Fruit fly (Drosophila melanogaster) whole organism, prepupa: Measurements from ENCODE around the gene Prosbeta2R2.

Experiments
- Blimp-1 ChIP-seq: fragments of 200-800 bp; sonication (Bioruptor generic); optimal IDR thresholded peaks from 3 replicates; lab custom pipeline; 2017; ENCODE audit warnings: missing biosample characterization, missing genetic modification characterization, mild to moderate bottlenecking, moderate library complexity, missing genetic modification reagents
- CG10631 ChIP-seq: fragments of 200-800 bp; sonication (Bioruptor generic); optimal IDR thresholded peaks from 2 replicates; lab custom pipeline; 2016; ENCODE audit warnings: missing biosample characterization, missing genetic modification characterization
- CG11294 ChIP-seq: fragments of 200-800 bp; sonication (Bioruptor generic); IDR thresholded peaks from 2 replicates; pipeline ENCODE4 v1.3.6; 2022; ENCODE audit warnings: missing biosample characterization, missing genetic modification characterization
- CG11902 ChIP-seq: fragments of 200-800 bp; sonication (Bioruptor generic); optimal IDR thresholded peaks from 3 replicates; lab custom pipeline; 2016; ENCODE audit warnings: missing biosample characterization, missing genetic modification characterization
- CG15336 ChIP-seq: fragments of 200-800 bp; sonication (Bioruptor generic); IDR thresholded peaks from 2 replicates; pipeline ENCODE4 v1.3.6; 2022; ENCODE audit warnings: missing biosample characterization, missing genetic modification characterization
- CG16779 ChIP-seq: fragments of 200-800 bp; sonication (Bioruptor generic); optimal IDR thresholded peaks from 3 replicates; lab custom pipeline; 2017; ENCODE audit warnings: missing biosample characterization, mild to moderate bottlenecking, missing genetic modification characterization
- CG3032 ChIP-seq: fragments of 200-800 bp; optimal IDR thresholded peaks from 2 replicates; lab custom pipeline; 2019; ENCODE audit warnings: missing biosample characterization, mild to moderate bottlenecking, missing genetic modification characterization, moderate library complexity
- CG31627 ChIP-seq: fragments of 200-800 bp; sonication (Bioruptor generic); optimal IDR thresholded peaks from 3 replicates; lab custom pipeline; 2016; ENCODE audit warnings: missing biosample characterization, missing genetic modification characterization
- CG32006 ChIP-seq: fragments of 200-800 bp; sonication (Bioruptor generic); optimal IDR thresholded peaks from 3 replicates; lab custom pipeline; 2017; ENCODE audit warnings: missing biosample characterization, mild to moderate bottlenecking, missing genetic modification characterization
- CG34406 ChIP-seq: fragments of 200-800 bp; sonication (Bioruptor generic); optimal IDR thresholded peaks from 3 replicates; lab custom pipeline; 2016; ENCODE audit warnings: missing biosample characterization, missing genetic modification characterization
- CG3919 ChIP-seq: fragments of 200-800 bp; sonication (Bioruptor generic); optimal IDR thresholded peaks from 3 replicates; lab custom pipeline; 2016; ENCODE audit warnings: missing biosample characterization, missing genetic modification characterization
- CG6163 ChIP-seq: fragments of 200-800 bp; sonication (Bioruptor generic); IDR thresholded peaks from 3 replicates; pipeline ENCODE4 v1.3.6; 2022; ENCODE audit warnings: missing biosample characterization, missing genetic modification characterization
- CG6276 ChIP-seq: fragments of 200-800 bp; sonication (Bioruptor generic); optimal IDR thresholded peaks from 2 replicates; lab custom pipeline; 2017; ENCODE audit warnings: missing biosample characterization, mild to moderate bottlenecking, missing genetic modification characterization
- CG6808 ChIP-seq: fragments of 200-800 bp; sonication (Bioruptor generic); optimal IDR thresholded peaks from 3 replicates; lab custom pipeline; 2017; ENCODE audit warnings: missing biosample characterization, missing genetic modification characterization, mild to moderate bottlenecking, moderate library complexity, missing genetic modification reagents
- CG8319 ChIP-seq: fragments of 200-800 bp; sonication (Bioruptor generic); optimal IDR thresholded peaks from 3 replicates; lab custom pipeline; 2016; ENCODE audit warnings: missing biosample characterization, missing genetic modification characterization
- CG8632 ChIP-seq: fragments of 200-800 bp; sonication (Bioruptor generic); optimal IDR thresholded peaks from 3 replicates; lab custom pipeline; 2016; ENCODE audit warnings: missing biosample characterization, missing genetic modification characterization
- CG9139 ChIP-seq: fragments of 200-800 bp; sonication (Bioruptor generic); optimal IDR thresholded peaks from 3 replicates; lab custom pipeline; 2017; ENCODE audit warnings: missing biosample characterization, mild to moderate bottlenecking, missing genetic modification characterization
- Eip78C ChIP-seq: fragments of 200-800 bp; sonication (Bioruptor generic); peaks from one replicate; lab custom pipeline; 2016; ENCODE audit warnings: missing biosample characterization, missing genetic modification characterization
- Eip93F ChIP-seq: fragments of 200-800 bp; sonication (Bioruptor generic); optimal IDR thresholded peaks from 2 replicates; lab custom pipeline; 2016; ENCODE audit warnings: missing biosample characterization, mild to moderate bottlenecking, missing genetic modification characterization
- Ets21C ChIP-seq: fragments of 200-800 bp; sonication (Bioruptor generic); optimal IDR thresholded peaks from 3 replicates; lab custom pipeline; 2016; ENCODE audit warnings: missing biosample characterization, missing genetic modification characterization
- Ets96B ChIP-seq: fragments of 200-800 bp; optimal IDR thresholded peaks from 2 replicates; lab custom pipeline; 2019; ENCODE audit warnings: missing biosample characterization, mild to moderate bottlenecking, missing genetic modification characterization, moderate library complexity
- Gug ChIP-seq: fragments of 200-800 bp; sonication (Bioruptor generic); IDR thresholded peaks from 2 replicates; pipeline ENCODE4 v1.3.6; 2022; ENCODE audit warnings: missing biosample characterization, missing genetic modification characterization
- Hr39 ChIP-seq: fragments of 200-800 bp; sonication (Bioruptor generic); optimal IDR thresholded peaks from 2 replicates; lab custom pipeline; 2016; ENCODE audit warnings: missing biosample characterization, missing genetic modification characterization
- Hr4 ChIP-seq: fragments of 200-800 bp; sonication (Bioruptor generic); optimal IDR thresholded peaks from 3 replicates; lab custom pipeline; 2016; ENCODE audit warnings: missing biosample characterization, missing genetic modification characterization
- Lpt ChIP-seq: fragments of 200-800 bp; sonication (Bioruptor generic); optimal IDR thresholded peaks from 3 replicates; lab custom pipeline; 2016; ENCODE audit warnings: missing biosample characterization, missing genetic modification characterization
- Met ChIP-seq: fragments of 200-800 bp; sonication (Bioruptor generic); optimal IDR thresholded peaks from 3 replicates; lab custom pipeline; 2016; ENCODE audit warnings: missing biosample characterization, missing genetic modification characterization
- OdsH ChIP-seq: fragments of 200-800 bp; sonication (Bioruptor generic); optimal IDR thresholded peaks from 3 replicates; lab custom pipeline; 2016; ENCODE audit warnings: missing biosample characterization, missing genetic modification characterization
- Smox ChIP-seq: fragments of 200-800 bp; sonication (Bioruptor generic); optimal IDR thresholded peaks from 3 replicates; lab custom pipeline; 2016; ENCODE audit warnings: missing biosample characterization, missing genetic modification characterization
- Sox15 ChIP-seq: fragments of 200-800 bp; sonication (Bioruptor generic); optimal IDR thresholded peaks from 3 replicates; lab custom pipeline; 2016; ENCODE audit warnings: missing biosample characterization, missing genetic modification characterization
- achi ChIP-seq: fragments of 200-800 bp; sonication (Bioruptor generic); optimal IDR thresholded peaks from 3 replicates; lab custom pipeline; 2016; ENCODE audit warnings: missing biosample characterization, missing genetic modification characterization
- cyc ChIP-seq: fragments of 200-800 bp; sonication (Bioruptor generic); optimal IDR thresholded peaks from 3 replicates; lab custom pipeline; 2016; ENCODE audit warnings: missing biosample characterization, missing genetic modification characterization
- dsx ChIP-seq: fragments of 200-800 bp; optimal IDR thresholded peaks from 3 replicates; lab custom pipeline; 2019; ENCODE audit warnings: missing biosample characterization, mild to moderate bottlenecking, missing genetic modification characterization, moderate library complexity; ENCODE audit not compliant: poor library complexity, severe bottlenecking
- esn ChIP-seq: fragments of 200-800 bp; sonication (Bioruptor generic); optimal IDR thresholded peaks from 2 replicates; lab custom pipeline; 2016; ENCODE audit warnings: missing biosample characterization, mild to moderate bottlenecking, missing genetic modification characterization, moderate library complexity
- fd85E ChIP-seq: fragments of 200-800 bp; sonication (Bioruptor generic); optimal IDR thresholded peaks from 3 replicates; lab custom pipeline; 2016; ENCODE audit warnings: missing biosample characterization, missing genetic modification characterization
- lz ChIP-seq: fragments of 200-800 bp; sonication (Bioruptor generic); optimal IDR thresholded peaks from 3 replicates; lab custom pipeline; 2016; ENCODE audit warnings: missing biosample characterization, missing genetic modification characterization
- net ChIP-seq: fragments of 200-800 bp; sonication (Bioruptor generic); optimal IDR thresholded peaks from 3 replicates; lab custom pipeline; 2016; ENCODE audit warnings: missing biosample characterization, missing genetic modification characterization
- pdm3 ChIP-seq: fragments of 200-800 bp; sonication (Bioruptor generic); optimal IDR thresholded peaks from 3 replicates; lab custom pipeline; 2016; ENCODE audit warnings: missing biosample characterization, missing genetic modification characterization
- salr ChIP-seq, 2 experiments: fragments of 200-800 bp; sonication (Bioruptor generic); optimal IDR thresholded peaks; 3 replicates each; lab custom pipeline; 2016 to 2018; ENCODE audit warnings: missing biosample characterization in 2 of 2, missing genetic modification characterization in 2 of 2, mild to moderate bottlenecking in 1 of 2
- spab ChIP-seq: fragments of 200-800 bp; sonication (Bioruptor generic); optimal IDR thresholded peaks from 2 replicates; lab custom pipeline; 2017; ENCODE audit warnings: missing biosample characterization, mild to moderate bottlenecking, missing genetic modification characterization, missing genetic modification reagents
- svp ChIP-seq: fragments of 200-800 bp; sonication (Bioruptor generic); peaks from one replicate; lab custom pipeline; 2016; ENCODE audit warnings: missing biosample characterization, missing genetic modification characterization
- topi ChIP-seq: fragments of 200-800 bp; sonication (Bioruptor generic); optimal IDR thresholded peaks from 3 replicates; lab custom pipeline; 2016; ENCODE audit warnings: missing biosample characterization, missing genetic modification characterization
- vri ChIP-seq: fragments of 200-800 bp; sonication (Bioruptor generic); optimal IDR thresholded peaks from 3 replicates; lab custom pipeline; 2016; ENCODE audit warnings: missing biosample characterization, mild to moderate bottlenecking, missing genetic modification characterization

Prosbeta2R2 gene

dm6 chr3R:5219466-5219865 is at the start of gene Prosbeta2R2, which contains the start of gene CG1116:
TSS of gene Prosbeta2R2 (minus strand) at chr3R:5219528.
TSS of gene CG1116 (plus strand) at chr3R:5219657.
- no peak for TF ChIP-seq Gug (GFP tag; lab: Robert Waterston, UW)
- TF ChIP-seq, all 60 proteins: peak for 0

- TF ChIP-seq dsx, result no peak
- TF ChIP-seq Eip78C (GFP tag; lab: Kevin White, UChicago), result peak; percentile 43
These were observed 49.2 kb upstream of the Prosbeta2R2 start for dm6 chr3R:5268495-5268894.

- TF ChIP-seq CG11294 (no peak), CG16779 (no peak), pdm3 (GFP tag; lab: Kevin White, UChicago) (no peak), Eip93F (GFP tag; lab: Kevin White, UChicago) (no peak), achi (no peak), lz (GFP tag; lab: Kevin White, UChicago) (no peak), dsx (no peak), Ets21C (GFP tag; lab: Kevin White, UChicago) (no peak), Blimp-1 (GFP tag; lab: Kevin White, UChicago) (no peak), Gug (GFP tag; lab: Robert Waterston, UW) (no peak), Hr39 (GFP tag; lab: Kevin White, UChicago) (no peak), CG8319 (no peak), CG10631 (GFP tag; lab: Kevin White, UChicago) (no peak)
These were observed 47.0 kb upstream of the Prosbeta2R2 start for dm6 chr3R:5266282-5266681.

dm6 chr3R:5264251-5265098 is 45.1 kb upstream of the Prosbeta2R2 start:
- TF ChIP-seq Ets21C (GFP tag; lab: Kevin White, UChicago) (peak; percentile 44), CG3919 (no peak), Lpt (GFP tag; lab: Kevin White, UChicago) (no peak), CG11902 (GFP tag; lab: Kevin White, UChicago) (peak; percentile 7), topi (GFP tag; lab: Kevin White, UChicago) (peak; percentile 58), vri (GFP tag; lab: Kevin White, UChicago) (peak; percentile 72), Hr4 (GFP tag; lab: Kevin White, UChicago) (peak; percentile 50), Gug (GFP tag; lab: Robert Waterston, UW) (no peak), pdm3 (GFP tag; lab: Kevin White, UChicago) (peak; percentile 50), Blimp-1 (GFP tag; lab: Kevin White, UChicago) (peak; percentile 10), CG9139 (no peak), Hr39 (GFP tag; lab: Kevin White, UChicago) (peak; percentile 49), CG6276 (GFP tag; lab: Kevin White, UChicago) (peak; percentile 62), fd85E (GFP tag; lab: Kevin White, UChicago) (no peak), Ets96B (tag; lab: Kevin White, UChicago) (peak; percentile 53), achi (peak; percentile 44), Eip78C (GFP tag; lab: Kevin White, UChicago) (peak; percentile 92), esn (peak; percentile 69), CG3032 (tag; lab: Kevin White, UChicago) (peak; percentile 64), Sox15 (peak; percentile 4), CG34406 (GFP tag; lab: Kevin White, UChicago) (peak; percentile 55), Smox (GFP tag; lab: Kevin White, UChicago) (peak; percentile 44), CG6163 (no peak), CG15336 (GFP tag; lab: Robert Waterston, UW) (no peak), svp (peak; percentile 85), CG8632 (GFP tag; lab: Kevin White, UChicago) (peak; percentile 1), CG6808 (peak; percentile 60), CG32006 (GFP tag; lab: Kevin White, UChicago) (peak; percentile 67), lz (GFP tag; lab: Kevin White, UChicago) (peak; percentile 49), cyc (GFP tag; lab: Kevin White, UChicago) (peak; percentile 13), net (GFP tag; lab: Kevin White, UChicago) (no peak), CG10631 (GFP tag; lab: Kevin White, UChicago) (peak; percentile 36), spab (GFP tag; lab: Kevin White, UChicago) (peak; percentile 43), Eip93F (GFP tag; lab: Kevin White, UChicago) (no peak), Met (GFP tag; lab: Kevin White, UChicago) (peak; percentile 55), OdsH (GFP tag; lab: Kevin White, UChicago) (peak; percentile 47), CG31627 (peak; percentile 49), CG8319 (peak; percentile 35), salr (GFP tag; optimal IDR thresholded peaks at IDR 0.05; lab: Kevin White, UChicago) (peak in 1 of 2 experiments; percentile 57)
